Fruit fly (Drosophila melanogaster) whole organism, embryonic: ENCODE data around the gene dj-1beta.
A peak's percentile ranks its signal among the peaks of the same experiment; 100 is the strongest.

Experiments
- BEAF-32 ChIP-seq: fragments of 200-800 bp; sonication (Bioruptor generic); optimal IDR thresholded peaks from 3 replicates; lab custom pipeline; 2017; ENCODE audit warnings: missing biosample characterization, missing genetic modification characterization, mild to moderate bottlenecking, moderate library complexity, missing genetic modification reagents
- Bdp1 ChIP-seq: fragments of 200-800 bp; sonication (Bioruptor generic); optimal IDR thresholded peaks from 3 replicates; lab custom pipeline; 2016; ENCODE audit warnings: missing biosample characterization, missing genetic modification characterization
- C15 ChIP-seq: fragments of 200-800 bp; sonication (Bioruptor generic); IDR thresholded peaks from 3 replicates; pipeline ENCODE4 v1.3.6; 2022; ENCODE audit warnings: missing biosample characterization, missing genetic modification characterization
- CG11085 ChIP-seq: fragments of 200-800 bp; sonication (Bioruptor generic); IDR thresholded peaks from 2 replicates; pipeline ENCODE4 v1.3.6; 2022; ENCODE audit warnings: missing biosample characterization, missing genetic modification characterization
- CG13123 ChIP-seq: fragments of 200-800 bp; sonication (Bioruptor generic); optimal IDR thresholded peaks from 2 replicates; lab custom pipeline; 2016; ENCODE audit warnings: missing biosample characterization, missing genetic modification characterization
- CG13287 ChIP-seq: fragments of 200-800 bp; sonication (Bioruptor generic); IDR thresholded peaks from 2 replicates; pipeline ENCODE4 v1.3.6; 2022; ENCODE audit warnings: missing biosample characterization, missing genetic modification characterization; ENCODE audit not compliant: partially characterized antibody
- CG1647 ChIP-seq: fragments of 200-800 bp; sonication (Bioruptor generic); optimal IDR thresholded peaks from 3 replicates; lab custom pipeline; 2016; ENCODE audit warnings: missing biosample characterization, missing genetic modification characterization
- CG16779 ChIP-seq: fragments of 200-800 bp; sonication (Bioruptor generic); IDR thresholded peaks from 2 replicates; pipeline ENCODE4 v1.3.6; 2022; ENCODE audit warnings: missing biosample characterization, missing genetic modification characterization
- CG30020 ChIP-seq: fragments of 200-800 bp; optimal IDR thresholded peaks from 2 replicates; lab custom pipeline; 2019; ENCODE audit warnings: missing biosample characterization, mild to moderate bottlenecking, missing genetic modification characterization, moderate library complexity
- CG30431 ChIP-seq: fragments of 200-800 bp; sonication (Bioruptor generic); optimal IDR thresholded peaks from 2 replicates; lab custom pipeline; 2017; ENCODE audit warnings: missing biosample characterization, missing genetic modification characterization
- CG3163 ChIP-seq: fragments of 200-800 bp; sonication (Bioruptor generic); optimal IDR thresholded peaks from 3 replicates; lab custom pipeline; 2016; ENCODE audit warnings: missing biosample characterization, missing genetic modification characterization
- CG3407 ChIP-seq: fragments of 200-800 bp; sonication (Bioruptor generic); optimal IDR thresholded peaks from 2 replicates; lab custom pipeline; 2018; ENCODE audit warnings: missing biosample characterization, mild to moderate bottlenecking, missing genetic modification characterization
- CG3838 ChIP-seq: fragments of 200-800 bp; sonication (Bioruptor generic); optimal IDR thresholded peaks from 3 replicates; lab custom pipeline; 2016; ENCODE audit warnings: missing biosample characterization, missing genetic modification characterization
- CG43689 ChIP-seq: fragments of 200-800 bp; sonication (Bioruptor generic); IDR thresholded peaks from 2 replicates; pipeline ENCODE4 v1.3.6; 2022; ENCODE audit warnings: missing biosample characterization, missing genetic modification characterization
- CG4404 ChIP-seq: fragments of 200-800 bp; sonication (Bioruptor generic); IDR thresholded peaks from 2 replicates; pipeline ENCODE4 v1.3.6; 2022; ENCODE audit warnings: missing biosample characterization, missing genetic modification characterization
- CG4854 ChIP-seq: fragments of 200-800 bp; sonication (Bioruptor generic); optimal IDR thresholded peaks from 2 replicates; lab custom pipeline; 2016; ENCODE audit warnings: missing biosample characterization, missing genetic modification characterization, inconsistent platforms
- CG6791 ChIP-seq: fragments of 200-800 bp; sonication (Bioruptor generic); IDR thresholded peaks from 3 replicates; pipeline ENCODE4 v1.3.6; 2022; ENCODE audit warnings: missing biosample characterization, missing genetic modification characterization; ENCODE audit not compliant: partially characterized antibody
- CG7786 ChIP-seq: fragments of 200-800 bp; sonication (Bioruptor generic); optimal IDR thresholded peaks from 2 replicates; lab custom pipeline; 2016; ENCODE audit warnings: missing biosample characterization, missing genetic modification characterization
- CG7839 ChIP-seq: fragments of 200-800 bp; sonication (Bioruptor generic); optimal IDR thresholded peaks from 3 replicates; lab custom pipeline; 2018; ENCODE audit warnings: missing biosample characterization, mild to moderate bottlenecking, missing genetic modification characterization, moderate library complexity
- CG9797 ChIP-seq: fragments of 200-800 bp; sonication (Bioruptor generic); optimal IDR thresholded peaks from 3 replicates; lab custom pipeline; 2018; ENCODE audit warnings: missing biosample characterization, mild to moderate bottlenecking, missing genetic modification characterization
- CG9817 ChIP-seq: fragments of 200-800 bp; sonication (Bioruptor generic); optimal IDR thresholded peaks from 2 replicates; lab custom pipeline; 2018; ENCODE audit warnings: missing biosample characterization, mild to moderate bottlenecking, missing genetic modification characterization, moderate library complexity
- CHES-1-like ChIP-seq: fragments of 200-800 bp; sonication (Bioruptor generic); optimal IDR thresholded peaks from 2 replicates; lab custom pipeline; 2016; ENCODE audit warnings: missing biosample characterization, missing genetic modification characterization
- Doc2 ChIP-seq: fragments of 200-800 bp; sonication (Bioruptor generic); IDR thresholded peaks from 2 replicates; pipeline ENCODE4 v1.3.6; 2022; ENCODE audit warnings: missing biosample characterization, missing genetic modification characterization
- Drgx ChIP-seq: fragments of 200-800 bp; sonication (Bioruptor generic); IDR thresholded peaks from 2 replicates; pipeline ENCODE4 v1.3.6; 2022; ENCODE audit warnings: missing biosample characterization, missing genetic modification characterization
- ERR ChIP-seq: fragments of 200-800 bp; sonication (Bioruptor generic); optimal IDR thresholded peaks from 2 replicates; lab custom pipeline; 2016; ENCODE audit warnings: missing biosample characterization, missing genetic modification characterization
- Eip74EF ChIP-seq, 2 experiments: fragments of 200-800 bp in 1 of 2; fragments of >200 bp in 1 of 2; sonication (Bioruptor generic) in 1 of 2; optimal IDR thresholded peaks; 2 replicates each; lab custom pipeline; 2017 to 2019; ENCODE audit warnings: missing biosample characterization in 2 of 2, missing genetic modification characterization in 2 of 2, mild to moderate bottlenecking in 1 of 2, moderate library complexity in 1 of 2
- Hmr ChIP-seq: fragments of 200-800 bp; sonication (Bioruptor generic); optimal IDR thresholded peaks from 3 replicates; lab custom pipeline; 2017; ENCODE audit warnings: mild to moderate bottlenecking, missing biosample characterization, missing genetic modification reagents, missing genetic modification characterization
- Hsf ChIP-seq: fragments of 200-800 bp; sonication (Bioruptor generic); optimal IDR thresholded peaks from 3 replicates; lab custom pipeline; 2016; ENCODE audit warnings: missing biosample characterization, missing genetic modification characterization
- MBD-R2 ChIP-seq: fragments of 200-800 bp; sonication (Bioruptor generic); IDR thresholded peaks from 2 replicates; pipeline ENCODE4 v1.3.6; 2022; ENCODE audit warnings: missing biosample characterization, missing genetic modification characterization
- Mes4 ChIP-seq: fragments of 200-800 bp; sonication (Bioruptor generic); optimal IDR thresholded peaks from 2 replicates; lab custom pipeline; 2016; ENCODE audit warnings: missing biosample characterization, missing genetic modification characterization
- Myb ChIP-seq: fragments of 200-800 bp; sonication (Bioruptor generic); optimal IDR thresholded peaks from 2 replicates; lab custom pipeline; 2016; ENCODE audit warnings: missing biosample characterization, missing genetic modification characterization
- Opbp ChIP-seq: fragments of 200-800 bp; sonication (Bioruptor generic); IDR thresholded peaks from 3 replicates; pipeline ENCODE4 v1.3.6; 2022; ENCODE audit warnings: missing biosample characterization, missing genetic modification characterization; ENCODE audit not compliant: partially characterized antibody
- PHDP ChIP-seq: fragments of 200-800 bp; sonication (Bioruptor generic); optimal IDR thresholded peaks from 3 replicates; lab custom pipeline; 2018; ENCODE audit warnings: missing biosample characterization, mild to moderate bottlenecking, missing genetic modification characterization, moderate library complexity
- Pdp1 ChIP-seq, 2 experiments: fragments of 200-800 bp; sonication (Bioruptor generic); optimal IDR thresholded peaks; 3 replicates each; lab custom pipeline; 2016; ENCODE audit warnings: missing biosample characterization in 2 of 2, missing genetic modification characterization in 2 of 2, mild to moderate bottlenecking in 1 of 2, moderate library complexity in 1 of 2
- Poxn ChIP-seq: fragments of 200-800 bp; sonication (Bioruptor generic); IDR thresholded peaks from 2 replicates; pipeline ENCODE4 v1.3.6; 2022; ENCODE audit warnings: missing biosample characterization, missing genetic modification characterization
- Ptx1 ChIP-seq: fragments of 200-800 bp; sonication (Bioruptor generic); IDR thresholded peaks from 2 replicates; pipeline ENCODE4 v1.3.6; 2022; ENCODE audit warnings: missing biosample characterization, missing genetic modification characterization
- Sry-δ ChIP-seq: fragments of 200-800 bp; sonication (Bioruptor generic); optimal IDR thresholded peaks from 2 replicates; lab custom pipeline; 2016; ENCODE audit warnings: missing biosample characterization, missing genetic modification characterization
- Xbp1 ChIP-seq: fragments of 200-800 bp; sonication (Bioruptor generic); optimal IDR thresholded peaks from 3 replicates; lab custom pipeline; 2016; ENCODE audit warnings: missing biosample characterization, mild to moderate bottlenecking, missing genetic modification characterization
- Xrp1 ChIP-seq: fragments of 200-800 bp; sonication (Bioruptor generic); IDR thresholded peaks from 2 replicates; pipeline ENCODE4 v1.3.6; 2022; ENCODE audit warnings: missing biosample characterization, missing genetic modification characterization
- aop ChIP-seq: fragments of 200-800 bp; sonication (Bioruptor generic); IDR thresholded peaks from 2 replicates; pipeline ENCODE4 v1.3.6; 2022; ENCODE audit warnings: missing biosample characterization, missing genetic modification characterization
- az2 ChIP-seq: fragments of 200-800 bp; sonication (Bioruptor generic); optimal IDR thresholded peaks from 3 replicates; lab custom pipeline; 2016; ENCODE audit warnings: missing biosample characterization, missing genetic modification characterization
- dati ChIP-seq: fragments of 200-800 bp; sonication (Bioruptor generic); IDR thresholded peaks from 2 replicates; pipeline ENCODE4 v1.3.6; 2022; ENCODE audit warnings: missing biosample characterization, missing genetic modification characterization
- eve ChIP-seq, 2 experiments: fragments of >200 bp; optimal IDR thresholded peaks; 2 replicates each; lab custom pipeline; 2017; ENCODE audit warnings: missing biosample characterization in 2 of 2, missing genetic modification characterization in 2 of 2
- grau ChIP-seq: fragments of 200-800 bp; optimal IDR thresholded peaks from 3 replicates; lab custom pipeline; 2019; ENCODE audit warnings: missing biosample characterization, mild to moderate bottlenecking, missing genetic modification characterization, moderate library complexity
- grn ChIP-seq: fragments of 200-800 bp; sonication (Bioruptor generic); optimal IDR thresholded peaks from 3 replicates; lab custom pipeline; 2017; ENCODE audit warnings: missing biosample characterization, missing genetic modification characterization
- hkb ChIP-seq, 2 experiments: fragments of 200-800 bp in 1 of 2; fragments of >200 bp in 1 of 2; sonication (Bioruptor generic) in 1 of 2; IDR thresholded peaks in 1 of 2; optimal IDR thresholded peaks in 1 of 2; 2 replicates each; pipeline versions ENCODE4 v1.3.6 to Lab custom; 2017 to 2022; ENCODE audit warnings: missing biosample characterization in 1 of 2, missing genetic modification characterization in 1 of 2
- jumu ChIP-seq: fragments of 200-800 bp; sonication (Bioruptor generic); optimal IDR thresholded peaks from 3 replicates; lab custom pipeline; 2016; ENCODE audit warnings: missing biosample characterization, missing genetic modification characterization
- mirr ChIP-seq: fragments of 200-800 bp; sonication (Bioruptor generic); optimal IDR thresholded peaks from 3 replicates; lab custom pipeline; 2018; ENCODE audit warnings: missing biosample characterization, mild to moderate bottlenecking, missing genetic modification characterization
- onecut ChIP-seq: fragments of 200-800 bp; sonication (Bioruptor generic); IDR thresholded peaks from 2 replicates; pipeline ENCODE4 v1.3.6; 2022; ENCODE audit warnings: missing biosample characterization, missing genetic modification characterization
- zf30C ChIP-seq: fragments of 200-800 bp; sonication (Bioruptor generic); optimal IDR thresholded peaks from 3 replicates; lab custom pipeline; 2018; ENCODE audit warnings: missing biosample characterization, mild to moderate bottlenecking, missing genetic modification characterization
- zfh1 ChIP-seq: fragments of 200-800 bp; sonication (Bioruptor generic); IDR thresholded peaks from 3 replicates; pipeline ENCODE4 v1.3.6; 2022; ENCODE audit warnings: missing biosample characterization, missing genetic modification characterization

dj-1beta gene

dm6 chr3R:30789363-30789762 is 17.6 kb upstream of the dj-1beta start (continued):
- peak; percentile 41; the same call in 1 of the 2 replicates for TF ChIP-seq CG11085 (GFP tag; lab: Robert Waterston, UW)
- TF ChIP-seq CHES-1-like, result peak; percentile 13
- TF ChIP-seq zf30C (GFP tag; lab: Kevin White, UChicago), result peak; percentile 75
- no peak for TF ChIP-seq Doc2 (GFP tag; lab: Robert Waterston, UW)
- no peak for TF ChIP-seq Eip74EF (GFP tag; optimal IDR thresholded peaks at IDR 0.05; lab: Kevin White, UChicago)
- TF ChIP-seq Ptx1 (GFP tag; lab: Robert Waterston, UW), result peak; percentile 61
- TF ChIP-seq CG30020 (tag; lab: Kevin White, UChicago), result no peak
- no peak for TF ChIP-seq Mes4 (GFP tag; lab: Kevin White, UChicago)
- peak; percentile 88 for TF ChIP-seq CG16779 (GFP tag; lab: Robert Waterston, UW)
- peak; percentile 62 for TF ChIP-seq CG7839 (tag; lab: Kevin White, UChicago)
- TF ChIP-seq CG30431 (GFP tag; lab: Kevin White, UChicago), result no peak
- TF ChIP-seq Xbp1 (GFP tag; lab: Kevin White, UChicago), result peak; percentile 49
- TF ChIP-seq Myb (GFP tag; lab: Kevin White, UChicago), result peak; percentile 12
- TF ChIP-seq onecut, result peak; percentile 44
- TF ChIP-seq dati, result peak; percentile 55
- peak; percentile 20 for TF ChIP-seq Sry-δ (GFP tag; lab: Kevin White, UChicago)
- peak; percentile 47 for TF ChIP-seq Hmr
- TF ChIP-seq az2 (GFP tag; lab: Kevin White, UChicago), result peak; percentile 12
- TF ChIP-seq zfh1 (GFP tag; lab: Robert Waterston, UW), result peak; percentile 83
- peak; percentile 68 for TF ChIP-seq Drgx
- no peak for TF ChIP-seq eve (GFP tag; optimal IDR thresholded peaks at IDR 0.05; lab: Kevin White, UChicago)
- 0 out of 3 replicates have a peak, but pooled peaks have one; percentile 59 for TF ChIP-seq C15 (GFP tag; lab: Robert Waterston, UW)
- TF ChIP-seq Hsf (GFP tag; lab: Kevin White, UChicago), result no peak
- peak; percentile 56 for TF ChIP-seq MBD-R2 (GFP tag; lab: Robert Waterston, UW)
- no peak for TF ChIP-seq jumu (GFP tag; lab: Kevin White, UChicago)
- TF ChIP-seq PHDP, result no peak
- no peak for TF ChIP-seq CG3163
- no peak for TF ChIP-seq ERR (GFP tag; lab: Kevin White, UChicago)
- TF ChIP-seq CG13123 (GFP tag; lab: Kevin White, UChicago), result no peak
- no peak for TF ChIP-seq CG4404 (GFP tag; lab: Robert Waterston, UW)
- peak in 1 of 2 experiments; percentile 14 for TF ChIP-seq Pdp1 (GFP tag; optimal IDR thresholded peaks at IDR 0.05; lab: Kevin White, UChicago)
- peak; percentile 77 for TF ChIP-seq Opbp (GFP tag; lab: Robert Waterston, UW)
- no peak for TF ChIP-seq Poxn (GFP tag; lab: Robert Waterston, UW)
- TF ChIP-seq CG3838 (GFP tag; lab: Kevin White, UChicago), result no peak
- peak; percentile 83 for TF ChIP-seq Xrp1
- TF ChIP-seq grau (tag; lab: Kevin White, UChicago), result peak; percentile 18
- TF ChIP-seq CG4854 (GFP tag; lab: Kevin White, UChicago), result peak; percentile 6
- TF ChIP-seq CG9797 (GFP tag; lab: Kevin White, UChicago), result peak; percentile 37
- peak; percentile 76 for TF ChIP-seq CG6791 (GFP tag; lab: Robert Waterston, UW)
- no peak for TF ChIP-seq CG7786 (GFP tag; lab: Kevin White, UChicago)
- no peak for TF ChIP-seq hkb (optimal IDR thresholded peaks at IDR 0.05; lab: Kevin White, UChicago)
- TF ChIP-seq hkb (GFP tag; IDR thresholded peaks at IDR 0.05; lab: Robert Waterston, UW), result peak; percentile 75
- TF ChIP-seq aop (GFP tag; lab: Robert Waterston, UW), result no peak
- no peak for TF ChIP-seq CG9817 (tag; lab: Kevin White, UChicago)
- no peak for TF ChIP-seq Bdp1 (GFP tag; lab: Kevin White, UChicago)
- TF ChIP-seq BEAF-32 (GFP tag; lab: Kevin White, UChicago), result peak; percentile 50
- no peak for TF ChIP-seq grn
- TF ChIP-seq mirr (GFP tag; lab: Kevin White, UChicago), result no peak
- no peak for TF ChIP-seq CG43689
- peak; percentile 67 for TF ChIP-seq CG13287 (GFP tag; lab: Robert Waterston, UW)
- no peak for TF ChIP-seq CG3407
- no peak for TF ChIP-seq CG1647
